Fruit fly (Drosophila melanogaster) whole organism, wandering third instar larva: Measurements from ENCODE around the gene CG18132.

Experiments
- br ChIP-seq: fragments of 200-800 bp; sonication (Bioruptor generic); optimal IDR thresholded peaks from 2 replicates; lab custom pipeline; 2016; ENCODE audit warnings: missing biosample characterization, missing genetic modification characterization
- h ChIP-seq: fragments of 200-800 bp; sonication (Bioruptor generic); optimal IDR thresholded peaks from 3 replicates; lab custom pipeline; 2016; ENCODE audit warnings: missing biosample characterization, mild to moderate bottlenecking, missing genetic modification characterization
- pan ChIP-seq: fragments of >200 bp; optimal IDR thresholded peaks from 2 replicates; lab custom pipeline; 2017
- psq ChIP-seq: fragments of 200-800 bp; sonication (Bioruptor generic); optimal IDR thresholded peaks from 3 replicates; lab custom pipeline; 2017; ENCODE audit warnings: missing biosample characterization, mild to moderate bottlenecking, missing genetic modification characterization, moderate library complexity

dm6 chr2L:1509748-1510147, 7.5 kb downstream of the CG18132 start:
- TF ChIP-seq br (no peak), pan (no peak), psq (no peak), h (GFP tag; lab: Kevin White, UChicago) (no peak)
